Worm (Caenorhabditis elegans): ENCODE results near the gene str-198.

str-198 gene

DNA sequence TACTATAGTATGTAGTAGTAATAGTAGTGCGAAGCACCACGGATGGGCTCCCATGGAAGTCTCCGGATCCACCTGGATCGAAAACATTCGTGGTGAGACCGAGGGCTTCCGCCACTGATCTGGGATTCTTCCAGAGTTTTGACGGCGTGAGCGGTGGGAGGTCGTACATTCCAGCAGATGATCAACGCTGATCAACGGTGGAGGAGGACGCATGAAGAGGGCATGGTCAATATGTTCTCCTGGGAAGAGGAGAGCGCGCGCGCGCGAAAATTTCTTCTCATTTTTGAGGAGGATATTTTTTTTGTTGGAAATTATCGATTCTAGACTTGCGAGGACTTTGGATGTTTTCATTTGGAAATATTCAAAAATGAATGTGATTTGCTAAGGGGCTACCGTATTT lies 14.1 kb upstream of the str-198 start:
- TF ChIP-seq elt-3 (tag; optimal IDR thresholded peaks at IDR 0.05) (no peak), snpc-4 (tag; optimal IDR thresholded peaks at IDR 0.05) (no peak), ceh-39 (tag; optimal IDR thresholded peaks at IDR 0.05) (no peak), tbx-8 (GFP tag; optimal IDR thresholded peaks at IDR 0.05) (no peak), nhr-76 (tag; optimal IDR thresholded peaks at IDR 0.05) (no peak), blmp-1 (tag; optimal IDR thresholded peaks at IDR 0.05) (no peak), ztf-11 (tag; optimal IDR thresholded peaks at IDR 0.05) (no peak), unc-120 (tag; optimal IDR thresholded peaks at IDR 0.05; ENCODE audit: poor library complexity, severe bottlenecking) (no peak), ham-2 (GFP tag; optimal IDR thresholded peaks at IDR 0.05) (no peak), nhr-237 (tag; optimal IDR thresholded peaks at IDR 0.05) (no peak), hlh-1 (tag; optimal IDR thresholded peaks at IDR 0.05) (no peak), sem-2 (GFP tag; optimal IDR thresholded peaks at IDR 0.05) (no peak), pha-4 (tag; optimal IDR thresholded peaks at IDR 0.05) (no peak), zip-8 (tag; optimal IDR thresholded peaks at IDR 0.05) (no peak), sptf-1 (tag; optimal IDR thresholded peaks at IDR 0.05) (no peak)

DNA sequence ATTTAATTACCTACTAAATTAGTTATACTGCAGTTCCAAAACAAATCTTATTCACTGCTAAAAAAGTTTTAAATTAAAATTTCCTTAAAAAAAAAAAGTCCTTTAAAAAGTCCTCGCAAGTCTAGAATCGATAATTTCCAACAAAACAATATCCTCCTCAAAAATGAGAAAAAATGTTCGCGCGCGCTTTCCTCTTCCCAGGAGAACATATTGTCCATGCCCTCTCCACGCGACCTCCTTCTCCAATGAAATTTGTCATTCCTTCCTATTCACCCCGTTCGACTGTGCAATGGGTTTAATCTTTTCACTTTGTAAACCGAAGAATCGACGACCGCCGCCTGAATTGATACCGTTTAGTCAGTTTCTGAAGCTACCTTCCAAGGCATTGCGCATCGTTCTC lies 11.4 kb upstream of the str-198 start, which contains the start of gene T10C6.10:
Gene T10C6.10 (plus strand): TSS at position 248 of the 400 bp plus-strand sequence.
- TF ChIP-seq tbx-8 (GFP tag; optimal IDR thresholded peaks at IDR 0.05): no peak
- TF ChIP-seq mep-1 (tag; optimal IDR thresholded peaks at IDR 0.05): no peak
- no peak for TF ChIP-seq nhr-2 (tag; optimal IDR thresholded peaks at IDR 0.05)
- TF ChIP-seq flh-1 (GFP tag; optimal IDR thresholded peaks at IDR 0.05): no peak
- TF ChIP-seq ham-2 (GFP tag; optimal IDR thresholded peaks at IDR 0.05): no peak
- no peak for TF ChIP-seq unc-120 (tag; optimal IDR thresholded peaks at IDR 0.05; ENCODE audit: poor library complexity, severe bottlenecking)
- no peak for TF ChIP-seq drap-1 (GFP tag; optimal IDR thresholded peaks at IDR 0.05)
- TF ChIP-seq nhr-12 (tag; optimal IDR thresholded peaks at IDR 0.05): no peak
- no peak for TF ChIP-seq nhr-237 (tag; optimal IDR thresholded peaks at IDR 0.05)
- no peak for TF ChIP-seq elt-1 (tag; optimal IDR thresholded peaks at IDR 0.05; ENCODE audit: borderline replicate concordance, insufficient read depth)
- TF ChIP-seq sem-2 (GFP tag; optimal IDR thresholded peaks at IDR 0.05): no peak

DNA sequence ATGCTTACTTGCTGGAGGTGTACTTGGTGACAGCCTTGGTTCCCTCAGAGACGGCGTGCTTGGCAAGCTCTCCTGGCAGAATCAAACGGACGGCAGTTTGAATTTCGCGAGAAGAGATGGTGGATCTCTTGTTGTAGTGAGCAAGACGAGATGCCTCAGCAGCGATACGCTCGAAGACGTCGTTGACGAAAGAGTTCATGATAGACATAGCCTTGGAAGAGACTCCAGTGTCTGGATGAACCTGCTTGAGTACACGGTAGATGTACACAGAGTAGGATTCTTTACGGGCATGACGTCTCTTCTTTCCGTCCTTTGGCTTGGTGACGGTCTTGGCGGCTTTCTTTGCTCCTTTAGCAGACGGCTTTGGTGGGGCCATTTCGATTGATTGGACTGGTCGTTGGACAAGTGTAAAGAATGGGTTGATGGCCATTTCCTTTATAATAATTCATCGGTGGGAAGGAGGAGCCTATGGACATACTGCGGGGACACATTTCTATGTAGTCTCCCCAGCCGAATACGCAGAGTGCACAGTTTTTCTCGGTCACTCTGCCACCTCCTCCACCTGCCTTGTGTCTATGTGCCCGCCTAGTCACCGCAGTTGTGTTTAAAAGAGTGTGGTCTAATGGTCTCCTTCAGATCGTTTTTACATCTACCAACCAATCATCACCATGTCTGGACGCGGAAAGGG lies 7.3 kb upstream of the str-198 start, which contains the start of the genes his-4 and his-3:
Gene his-4 (minus strand): TSS at position 376 of the 688 bp plus-strand sequence.
Gene his-3 (plus strand): TSS at position 669 of the 688 bp plus-strand sequence.
- peak; percentile 62 for TF ChIP-seq nhr-2 (tag; optimal IDR thresholded peaks at IDR 0.05)
- TF ChIP-seq sptf-1 (tag; optimal IDR thresholded peaks at IDR 0.05): peak; percentile 24
- peak; percentile 86 for TF ChIP-seq ceh-39 (tag; optimal IDR thresholded peaks at IDR 0.05)
- peak; percentile 94 for TF ChIP-seq ztf-11 (tag; optimal IDR thresholded peaks at IDR 0.05)
- TF ChIP-seq cnd-1 (tag; optimal IDR thresholded peaks at IDR 0.05): peak; percentile 86
- TF ChIP-seq drap-1 (GFP tag; optimal IDR thresholded peaks at IDR 0.05): peak; percentile 81
- peak; percentile 32 for TF ChIP-seq zip-8 (tag; optimal IDR thresholded peaks at IDR 0.05)
- peak; percentile 26 for TF ChIP-seq M03D4.4 (tag; optimal IDR thresholded peaks at IDR 0.05)
- TF ChIP-seq mep-1 (tag; optimal IDR thresholded peaks at IDR 0.05): peak; percentile 57
- TF ChIP-seq pha-4 (tag; optimal IDR thresholded peaks at IDR 0.05): peak; percentile 87
- peak; percentile 13 for TF ChIP-seq unc-62 (GFP tag; optimal IDR thresholded peaks at IDR 0.05)
- peak; percentile 43 for TF ChIP-seq lsy-2 (tag; optimal IDR thresholded peaks at IDR 0.05)
- TF ChIP-seq lin-13 (tag; optimal IDR thresholded peaks at IDR 0.05): peak; percentile 96

DNA sequence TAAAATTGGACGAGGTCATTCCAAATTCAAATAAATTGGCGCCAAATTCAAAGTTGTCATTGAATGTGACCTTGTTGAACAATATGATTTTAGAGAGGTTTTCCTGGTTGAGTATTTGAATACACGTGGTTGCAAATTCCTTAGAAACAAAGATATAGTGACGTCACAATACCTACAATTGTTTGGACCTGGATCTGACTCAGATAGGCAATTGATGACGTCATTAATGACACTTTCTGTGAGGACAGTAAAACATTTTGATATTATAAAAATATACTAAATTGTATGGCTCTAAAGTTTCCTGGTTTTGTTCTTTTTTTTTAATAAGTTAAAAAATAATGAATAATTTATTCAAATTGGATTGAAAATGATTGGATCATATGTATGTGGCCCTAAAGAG lies 6.2 kb upstream of the str-198 start:
- TF ChIP-seq ceh-39 (tag; optimal IDR thresholded peaks at IDR 0.05): peak; percentile 11
- no peak for TF ChIP-seq nhr-28 (tag; optimal IDR thresholded peaks at IDR 0.05)
- TF ChIP-seq zip-8 (tag; optimal IDR thresholded peaks at IDR 0.05): peak; percentile 94

DNA sequence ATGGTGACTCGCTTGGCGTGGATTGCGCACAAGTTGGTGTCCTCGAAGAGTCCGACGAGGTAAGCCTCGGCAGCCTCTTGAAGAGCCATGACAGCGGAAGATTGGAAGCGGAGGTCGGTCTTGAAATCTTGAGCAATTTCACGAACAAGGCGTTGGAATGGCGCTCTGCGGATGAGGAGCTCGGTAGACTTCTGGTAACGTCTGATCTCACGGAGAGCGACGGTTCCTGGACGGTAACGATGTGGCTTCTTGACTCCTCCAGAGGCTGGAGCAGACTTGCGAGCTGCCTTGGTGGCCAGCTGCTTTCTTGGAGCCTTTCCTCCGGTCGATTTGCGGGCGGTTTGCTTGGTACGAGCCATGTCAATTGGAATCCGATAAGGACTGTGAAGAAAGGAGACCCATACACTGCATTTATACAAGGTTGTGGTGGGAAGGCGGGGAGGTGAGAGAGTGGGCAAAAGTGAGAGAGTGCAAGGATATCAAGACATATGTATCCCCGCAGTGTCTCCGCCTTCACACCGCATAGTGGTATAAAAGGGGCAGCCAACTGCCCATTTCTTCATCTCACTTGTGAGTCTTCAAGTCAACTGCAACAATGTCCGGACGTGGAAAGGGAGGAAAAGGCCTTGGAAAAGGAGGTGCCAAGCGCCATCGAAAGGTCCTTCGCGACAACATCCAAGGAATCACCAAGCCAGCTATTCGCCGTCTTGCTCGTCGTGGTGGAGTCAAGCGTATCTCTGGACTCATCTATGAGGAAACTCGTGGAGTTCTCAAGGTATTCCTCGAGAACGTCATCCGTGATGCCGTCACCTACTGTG lies 5.5 kb upstream of the str-198 start, which contains the start of the genes his-2 and his-1:
Gene his-2 (minus strand): TSS at position 359 of the 818 bp plus-strand sequence.
Gene his-1 (plus strand): TSS at position 596 of the 818 bp plus-strand sequence.
- TF ChIP-seq cnd-1 (tag; optimal IDR thresholded peaks at IDR 0.05) (peak; percentile 39), sptf-1 (tag; optimal IDR thresholded peaks at IDR 0.05) (peak; percentile 22)

DNA sequence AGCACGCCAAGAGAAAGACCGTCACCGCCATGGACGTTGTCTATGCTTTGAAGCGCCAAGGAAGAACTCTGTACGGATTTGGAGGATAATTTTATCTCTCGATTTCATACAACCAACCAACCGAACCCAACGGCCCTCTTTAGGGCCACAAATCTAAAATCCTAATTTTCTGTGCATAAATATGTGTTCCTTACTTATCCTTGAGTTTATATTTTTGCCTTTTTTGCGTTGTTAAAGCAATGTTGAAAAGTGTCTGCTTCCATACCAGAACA lies 4.9 kb upstream of the str-198 start:
- peak; percentile 9 for TF ChIP-seq sem-2 (GFP tag; optimal IDR thresholded peaks at IDR 0.05)
- peak; percentile 24 for TF ChIP-seq zip-8 (tag; optimal IDR thresholded peaks at IDR 0.05)
- TF ChIP-seq drap-1 (GFP tag; optimal IDR thresholded peaks at IDR 0.05): no peak

All from whole organism, mixed stage, embryonic.